Worm (Caenorhabditis elegans): ENCODE measurements around the gene C32D5.12.

C32D5.12 gene

ce11 chrII:6328672-6329071 lies 30.1 kb downstream of the C32D5.12 start:
- TF ChIP-seq ceh-63 (GFP tag; optimal IDR thresholded peaks at IDR 0.05) (no peak), nhr-28 (tag; optimal IDR thresholded peaks at IDR 0.05) (no peak), pax-3 (tag; optimal IDR thresholded peaks at IDR 0.05) (no peak), C34B4.2 (tag; optimal IDR thresholded peaks at IDR 0.05) (no peak), grh-1 (GFP tag; IDR thresholded peaks at IDR 0.05) (no peak), lin-14 (GFP tag; optimal IDR thresholded peaks at IDR 0.05) (peak; percentile 33), nhr-237 (tag; optimal IDR thresholded peaks at IDR 0.05) (no peak), efl-1 (optimal IDR thresholded peaks at IDR 0.05) (no peak), efl-1 (GFP tag; optimal IDR thresholded peaks at IDR 0.05 in 1 of 2) (peak in 1 of 2 experiments; percentile 43), rnt-1 (tag; optimal IDR thresholded peaks at IDR 0.05) (no peak), hlh-4 (tag; optimal IDR thresholded peaks at IDR 0.05) (no peak), jun-1 (tag; optimal IDR thresholded peaks at IDR 0.05) (no peak), swsn-7 (tag; optimal IDR thresholded peaks at IDR 0.05) (no peak), nhr-84 (tag; optimal IDR thresholded peaks at IDR 0.05) (no peak), ceh-8 (GFP tag; optimal IDR thresholded peaks at IDR 0.05) (no peak), nhr-19 (GFP tag; conservative IDR thresholded peaks at IDR 0.05) (no peak), nhr-76 (tag; optimal IDR thresholded peaks at IDR 0.05) (no peak), irx-1 (tag; optimal IDR thresholded peaks at IDR 0.05) (no peak), C04F5.9 (tag; optimal IDR thresholded peaks at IDR 0.05) (no peak), aha-1 (tag; optimal IDR thresholded peaks at IDR 0.05) (no peak), ceh-90 (tag; optimal IDR thresholded peaks at IDR 0.05) (no peak), lin-13 (GFP tag; optimal IDR thresholded peaks at IDR 0.05) (no peak), ama-1 (optimal IDR thresholded peaks at IDR 0.05) (peak; percentile 37), skn-1 (tag; optimal IDR thresholded peaks at IDR 0.05) (no peak), unc-62 (GFP tag; optimal IDR thresholded peaks at IDR 0.05) (no peak), ces-1 (GFP tag; optimal IDR thresholded peaks at IDR 0.05) (no peak), fkh-4 (tag; optimal IDR thresholded peaks at IDR 0.05; ENCODE audit: borderline replicate concordance) (no peak), nhr-90 (tag; optimal IDR thresholded peaks at IDR 0.05; ENCODE audit: poor library complexity) (peak; percentile 38), F16B12.6 (tag; optimal IDR thresholded peaks at IDR 0.05) (no peak), dpl-1 (GFP tag; optimal IDR thresholded peaks at IDR 0.05) (no peak), unc-130 (tag; optimal IDR thresholded peaks at IDR 0.05) (no peak), sox-4 (tag; optimal IDR thresholded peaks at IDR 0.05) (no peak), zip-4 (GFP tag; optimal IDR thresholded peaks at IDR 0.05) (no peak), fos-1 (tag; optimal IDR thresholded peaks at IDR 0.05) (no peak), lin-39 (tag; optimal IDR thresholded peaks at IDR 0.05) (no peak), ets-5 (GFP tag; IDR thresholded peaks at IDR 0.05) (no peak), tbx-2 (tag; optimal IDR thresholded peaks at IDR 0.05) (no peak), elt-2 (tag; optimal IDR thresholded peaks at IDR 0.05) (peak; percentile 95), fkh-8 (tag; optimal IDR thresholded peaks at IDR 0.05) (no peak), ztf-4 (tag; optimal IDR thresholded peaks at IDR 0.05) (no peak), nhr-71 (tag; optimal IDR thresholded peaks at IDR 0.05) (peak; percentile 14), mdl-1 (tag; optimal IDR thresholded peaks at IDR 0.05) (no peak), blmp-1 (tag; optimal IDR thresholded peaks at IDR 0.05) (no peak), C16A3.4 (tag; optimal IDR thresholded peaks at IDR 0.05) (no peak), ceh-88 (GFP tag; IDR thresholded peaks at IDR 0.05) (no peak), aly-2 (tag; optimal IDR thresholded peaks at IDR 0.05) (no peak), lsy-2 (tag; optimal IDR thresholded peaks at IDR 0.05) (peak in 1 of 2 experiments; percentile 13), lin-15B (tag; optimal IDR thresholded peaks at IDR 0.05) (no peak), sptf-1 (tag; optimal IDR thresholded peaks at IDR 0.05) (no peak), ceh-82 (tag; optimal IDR thresholded peaks at IDR 0.05) (no peak), nhr-12 (tag; optimal IDR thresholded peaks at IDR 0.05) (no peak), ztf-11 (tag; optimal IDR thresholded peaks at IDR 0.05) (no peak), unc-30 (tag; optimal IDR thresholded peaks at IDR 0.05) (no peak), egl-13 (tag; optimal IDR thresholded peaks at IDR 0.05) (no peak), sup-37 (GFP tag; optimal IDR thresholded peaks at IDR 0.05) (no peak)

All from whole organism, L1 larva.